Worm (Caenorhabditis elegans) whole organism, young adult: Measurements from ENCODE around the gene C45G9.9.
"Not testable (repeated sequence)": the region's sequence is repeated elsewhere in the genome, so short reads cannot be mapped to it uniquely, and the experiment has no call there.

Experiments used
- D2030.7 ChIP-seq: fragments of 200-800 bp; sonication (Bioruptor generic); IDR thresholded peaks from 2 replicates; pipeline ENCODE4 v1.3.6; 2022; ENCODE audit warnings: missing genetic modification reagents, missing genetic modification characterization, missing compliant biosample characterization
- F10E7.11 ChIP-seq: sonication (generic microtip); optimal IDR thresholded peaks from 2 replicates; lab custom pipeline; 2017; ENCODE audit warnings: mild to moderate bottlenecking, missing genetic modification characterization, moderate library complexity, missing compliant biosample characterization
- F33H1.4 ChIP-seq: fragments of 200-800 bp; sonication (Bioruptor generic); IDR thresholded peaks from 2 replicates; pipeline ENCODE4 v1.3.6; 2022; ENCODE audit warnings: missing genetic modification reagents, missing genetic modification characterization, missing compliant biosample characterization
- F49E8.2 ChIP-seq: sonication (generic microtip); optimal IDR thresholded peaks from 3 replicates; lab custom pipeline; 2017; ENCODE audit warnings: missing genetic modification characterization, mild to moderate bottlenecking, missing compliant biosample characterization, antibody characterized with exemption, moderate library complexity; ENCODE audit not compliant: insufficient read depth
- F52B5.7 ChIP-seq: sonication (generic microtip); optimal IDR thresholded peaks from 2 replicates; lab custom pipeline; 2016; ENCODE audit warnings: mild to moderate bottlenecking, missing genetic modification characterization, missing compliant biosample characterization
- F55B11.4 ChIP-seq: sonication (generic microtip); optimal IDR thresholded peaks from 2 replicates; lab custom pipeline; 2016; ENCODE audit warnings: missing compliant biosample characterization, missing genetic modification characterization, borderline replicate concordance; ENCODE audit not compliant: insufficient read depth
- K11D2.4 ChIP-seq: fragments of 200-800 bp; sonication (Bioruptor generic); IDR thresholded peaks from 2 replicates; pipeline ENCODE4 v1.3.6; 2022; ENCODE audit warnings: missing genetic modification reagents, missing genetic modification characterization, missing compliant biosample characterization
- Y56A3A.18 ChIP-seq: fragments of 200-800 bp; sonication (Bioruptor generic); IDR thresholded peaks from 2 replicates; pipeline ENCODE4 v1.3.6; 2022; ENCODE audit warnings: missing genetic modification reagents, missing genetic modification characterization, missing compliant biosample characterization
- Y79H2A.3 ChIP-seq: fragments of 200-800 bp; sonication (Bioruptor generic); conservative IDR thresholded peaks from 2 replicates; pipeline ENCODE4 v1.3.6; 2022; ENCODE audit warnings: missing genetic modification reagents, missing genetic modification characterization, missing compliant biosample characterization
- Y95B8A.8 ChIP-seq: fragments of 200-800 bp; sonication (Bioruptor generic); IDR thresholded peaks from 2 replicates; pipeline ENCODE4 v1.3.6; 2022; ENCODE audit warnings: missing genetic modification reagents, missing genetic modification characterization, missing compliant biosample characterization
- akir-1 ChIP-seq: fragments of 200-800 bp; sonication (Bioruptor generic); optimal IDR thresholded peaks from 2 replicates; lab custom pipeline; 2018; ENCODE audit warnings: mild to moderate bottlenecking, missing genetic modification characterization, moderate library complexity, missing compliant biosample characterization
- athp-1 ChIP-seq: sonication (generic microtip); optimal IDR thresholded peaks from 2 replicates; lab custom pipeline; 2017; ENCODE audit warnings: mild to moderate bottlenecking, missing genetic modification characterization, missing compliant biosample characterization
- attf-3 ChIP-seq: fragments of 200-800 bp; sonication (Bioruptor generic); conservative IDR thresholded peaks from 2 replicates; pipeline ENCODE4 v1.3.6; 2022; ENCODE audit warnings: missing genetic modification reagents, missing genetic modification characterization, missing compliant biosample characterization
- cebp-1 ChIP-seq, 2 experiments: fragments of 200-800 bp in 1 of 2; sonication (Bioruptor generic) in 1 of 2; sonication (generic microtip) in 1 of 2; IDR thresholded peaks in 1 of 2; optimal IDR thresholded peaks in 1 of 2; 2 replicates each; pipeline versions ENCODE4 v1.3.6 to Lab custom; 2017 to 2022; ENCODE audit warnings: missing compliant biosample characterization in 2 of 2, missing genetic modification characterization in 2 of 2, mild to moderate bottlenecking in 1 of 2, missing genetic modification reagents in 1 of 2, moderate library complexity in 1 of 2
- cebp-2 ChIP-seq: fragments of 200-800 bp; sonication (Bioruptor generic); IDR thresholded peaks from 2 replicates; pipeline ENCODE4 v1.3.6; 2022; ENCODE audit warnings: missing genetic modification characterization, missing compliant biosample characterization
- egl-18 ChIP-seq: fragments of 200-800 bp; sonication (Bioruptor generic); IDR thresholded peaks from 2 replicates; pipeline ENCODE4 v1.3.6; 2022; ENCODE audit warnings: missing genetic modification reagents, missing genetic modification characterization, missing compliant biosample characterization
- egl-44 ChIP-seq: fragments of 200-800 bp; sonication (Bioruptor generic); IDR thresholded peaks from 2 replicates; pipeline ENCODE4 v1.3.6; 2022; ENCODE audit warnings: missing genetic modification reagents, missing genetic modification characterization, missing compliant biosample characterization
- ekl-4 ChIP-seq: fragments of 200-800 bp; sonication (Bioruptor generic); IDR thresholded peaks from 2 replicates; pipeline ENCODE4 v1.3.6; 2022; ENCODE audit warnings: missing genetic modification reagents, missing genetic modification characterization, missing compliant biosample characterization
- ets-4 ChIP-seq: fragments of 200-800 bp; sonication (Bioruptor generic); optimal IDR thresholded peaks from 2 replicates; lab custom pipeline; 2018; ENCODE audit warnings: mild to moderate bottlenecking, missing genetic modification characterization, missing compliant biosample characterization
- hlh-12 ChIP-seq: sonication (generic microtip); optimal IDR thresholded peaks from 2 replicates; lab custom pipeline; 2016; ENCODE audit warnings: missing genetic modification characterization, missing compliant biosample characterization
- hmg-20 ChIP-seq: fragments of 200-800 bp; sonication (Bioruptor generic); IDR thresholded peaks from 2 replicates; pipeline ENCODE4 v1.3.6; 2022; ENCODE audit warnings: missing genetic modification reagents, missing genetic modification characterization, missing compliant biosample characterization
- hsf-1 ChIP-seq: fragments of 200-800 bp; sonication (Bioruptor generic); IDR thresholded peaks from 2 replicates; pipeline ENCODE4 v1.3.6; 2022; ENCODE audit warnings: missing genetic modification reagents, missing genetic modification characterization, missing compliant biosample characterization
- let-607 ChIP-seq, 2 experiments: fragments of 200-800 bp in 1 of 2; sonication (Bioruptor generic) in 1 of 2; sonication (generic microtip) in 1 of 2; optimal IDR thresholded peaks; 2 replicates each; lab custom pipeline; 2016 to 2018; ENCODE audit warnings: mild to moderate bottlenecking in 2 of 2, missing compliant biosample characterization in 2 of 2, missing genetic modification characterization in 2 of 2, moderate library complexity in 2 of 2, missing genotype in 1 of 2
- lin-26 ChIP-seq: fragments of 200-800 bp; sonication (Bioruptor generic); IDR thresholded peaks from 2 replicates; pipeline ENCODE4 v1.3.6; 2022; ENCODE audit warnings: missing genetic modification reagents, missing genetic modification characterization, missing compliant biosample characterization
- lin-35 ChIP-seq, 3 experiments: fragments of 150-350 bp in 2 of 3; sonication (generic microtip) in 1 of 3; optimal IDR thresholded peaks; 2 replicates each; lab custom pipeline; 2014 to 2018; ENCODE audit warnings: missing biosample characterization in 3 of 3, missing genetic modification characterization in 3 of 3, missing genetic modification reagents in 3 of 3
- lir-1 ChIP-seq: fragments of 200-800 bp; sonication (Bioruptor generic); conservative IDR thresholded peaks from 2 replicates; pipeline ENCODE4 v1.3.6; 2022; ENCODE audit warnings: missing genetic modification reagents, missing genetic modification characterization, missing compliant biosample characterization
- lsl-1 ChIP-seq: fragments of 200-800 bp; sonication (Bioruptor generic); optimal IDR thresholded peaks from 2 replicates; lab custom pipeline; 2018; ENCODE audit warnings: mild to moderate bottlenecking, missing genetic modification characterization, moderate library complexity, missing compliant biosample characterization
- lsy-27 ChIP-seq: sonication (generic microtip); optimal IDR thresholded peaks from 2 replicates; lab custom pipeline; 2017; ENCODE audit warnings: missing genetic modification characterization, mild to moderate bottlenecking, missing compliant biosample characterization, antibody characterized with exemption, missing genotype, borderline replicate concordance; ENCODE audit not compliant: insufficient read depth
- madf-10 ChIP-seq: sonication (generic microtip); optimal IDR thresholded peaks from 2 replicates; lab custom pipeline; 2016; ENCODE audit warnings: mild to moderate bottlenecking, missing genetic modification characterization, missing compliant biosample characterization
- madf-3 ChIP-seq: fragments of 200-800 bp; sonication (Bioruptor generic); IDR thresholded peaks from 2 replicates; pipeline ENCODE4 v1.3.6; 2022; ENCODE audit warnings: missing genetic modification reagents, missing genetic modification characterization, missing compliant biosample characterization
- mes-4 ChIP-seq: sonication (generic microtip); optimal IDR thresholded peaks from 2 replicates; lab custom pipeline; 2016; ENCODE audit warnings: missing genotype, missing genetic modification characterization, missing compliant biosample characterization
- mxl-1 ChIP-seq: sonication (generic microtip); optimal IDR thresholded peaks from 2 replicates; lab custom pipeline; 2016; ENCODE audit warnings: missing genetic modification characterization, missing compliant biosample characterization
- nfyb-1 ChIP-seq: fragments of 200-800 bp; sonication (Bioruptor generic); IDR thresholded peaks from 2 replicates; pipeline ENCODE4 v1.3.6; 2022; ENCODE audit warnings: missing genetic modification reagents, missing genetic modification characterization, missing compliant biosample characterization
- nhr-120 ChIP-seq: fragments of 200-800 bp; sonication (Bioruptor generic); IDR thresholded peaks from 2 replicates; pipeline ENCODE4 v1.3.6; 2022; ENCODE audit warnings: missing genetic modification characterization, missing compliant biosample characterization
- nhr-80 ChIP-seq: sonication (generic microtip); optimal IDR thresholded peaks from 2 replicates; lab custom pipeline; 2016; ENCODE audit warnings: missing genetic modification characterization, missing compliant biosample characterization
- rec-8 ChIP-seq, 2 experiments: sonication (generic microtip); optimal IDR thresholded peaks; 2 replicates each; lab custom pipeline; 2016; ENCODE audit warnings: mild to moderate bottlenecking in 2 of 2, missing genetic modification characterization in 2 of 2, missing genetic modification reagents in 2 of 2, missing genotype in 2 of 2, missing biosample characterization in 1 of 2, missing compliant biosample characterization in 1 of 2, moderate library complexity in 1 of 2
- rpc-1 ChIP-seq, 2 experiments: fragments of 150-350 bp in 1 of 2; sonication (generic microtip) in 1 of 2; optimal IDR thresholded peaks; 2 replicates each; lab custom pipeline; 2014 to 2018; ENCODE audit warnings: missing biosample characterization in 1 of 2, missing genetic modification characterization in 1 of 2, missing genetic modification reagents in 1 of 2, missing genotype in 1 of 2
- sdz-38 ChIP-seq: sonication (generic microtip); optimal IDR thresholded peaks from 2 replicates; lab custom pipeline; 2016; ENCODE audit warnings: missing genotype, missing genetic modification characterization, missing compliant biosample characterization
- xnd-1 ChIP-seq: sonication (generic microtip); optimal IDR thresholded peaks from 2 replicates; lab custom pipeline; 2016; ENCODE audit warnings: missing genotype, missing genetic modification reagents, missing genetic modification characterization, missing compliant biosample characterization
- ztf-25 ChIP-seq: fragments of 200-800 bp; sonication (Bioruptor generic); IDR thresholded peaks from 2 replicates; pipeline ENCODE4 v1.3.6; 2022; ENCODE audit warnings: missing genetic modification reagents, missing genetic modification characterization, missing compliant biosample characterization
- ztf-28 ChIP-seq: fragments of 200-800 bp; sonication (Bioruptor generic); IDR thresholded peaks from 2 replicates; pipeline ENCODE4 v1.3.6; 2022; ENCODE audit warnings: missing genetic modification reagents, missing genetic modification characterization, missing compliant biosample characterization

C45G9.9 gene

ce11 chrIII:5042112-5042511, 13.5 kb downstream of the C45G9.9 start, which contains the start of gene nlp-43:
TSS of gene nlp-43 (plus strand) at chrIII:5042412.
- no peak for TF ChIP-seq lsl-1 (GFP tag; lab: Kevin White, UChicago)
- no peak for TF ChIP-seq nfyb-1
- no peak for TF ChIP-seq lin-35 (GFP tag; optimal IDR thresholded peaks at IDR 0.05; lab: Kevin White, UChicago)
- TF ChIP-seq sdz-38 (tag; lab: Kevin White, UChicago): no peak
- TF ChIP-seq F55B11.4: no peak
- TF ChIP-seq madf-3 (GFP tag; lab: Robert Waterston, UW): no peak
- TF ChIP-seq lsy-27 (tag; lab: Kevin White, UChicago): no peak
- TF ChIP-seq lir-1: no peak
- TF ChIP-seq mes-4 (tag; lab: Kevin White, UChicago): no peak
- TF ChIP-seq egl-44 (GFP tag; lab: Robert Waterston, UW): no peak

ce11 chrIII:5036158-5036557, 19.5 kb downstream of the C45G9.9 start, which contains the start of gene C45G9.6:
TSS of gene C45G9.6 (plus strand) at chrIII:5036458.
- TF ChIP-seq xnd-1 (tag; lab: Kevin White, UChicago): no peak
- no peak for TF ChIP-seq attf-3 (GFP tag; lab: Robert Waterston, UW)
- no peak for TF ChIP-seq athp-1 (tag; lab: Kevin White, UChicago)
- TF ChIP-seq mxl-1 (tag; lab: Kevin White, UChicago): no peak
- no peak for TF ChIP-seq madf-10 (tag; lab: Kevin White, UChicago)
- no peak for TF ChIP-seq cebp-1 (GFP tag; IDR thresholded peaks at IDR 0.05; lab: Robert Waterston, UW)
- no peak for TF ChIP-seq cebp-1 (tag; optimal IDR thresholded peaks at IDR 0.05; lab: Kevin White, UChicago)

ce11 chrIII:5031375-5031836, 24.2 kb downstream of the C45G9.9 start:
- peak; percentile 9 for TF ChIP-seq F49E8.2
- peak in 1 of 2 experiments; percentile 59 for TF ChIP-seq let-607 (tag; optimal IDR thresholded peaks at IDR 0.05; lab: Kevin White, UChicago)
- peak; percentile 90 for TF ChIP-seq D2030.7 (GFP tag; lab: Robert Waterston, UW)
- 0 out of 2 replicates have a peak, but pooled peaks have one; percentile 22 for TF ChIP-seq Y79H2A.3
- peak; percentile 55 for TF ChIP-seq lsl-1 (GFP tag; lab: Kevin White, UChicago)
- TF ChIP-seq F10E7.11 (tag; lab: Kevin White, UChicago): peak; percentile 67
- TF ChIP-seq cebp-2 (GFP tag; lab: Robert Waterston, UW): peak; percentile 34; the same call in 1 of the 2 replicates
- peak; percentile 84; the same call in 1 of the 2 replicates for TF ChIP-seq Y56A3A.18
- peak; percentile 71 for TF ChIP-seq madf-10 (tag; lab: Kevin White, UChicago)
- TF ChIP-seq mes-4 (tag; lab: Kevin White, UChicago): peak; percentile 54
- 0 out of 2 replicates have a peak, but pooled peaks have one; percentile 58 for TF ChIP-seq egl-18 (GFP tag; lab: Robert Waterston, UW)
- TF ChIP-seq nhr-80 (tag; lab: Kevin White, UChicago): peak; percentile 89
- TF ChIP-seq nhr-120 (GFP tag; lab: Robert Waterston, UW): 0 out of 2 replicates have a peak, but pooled peaks have one; percentile 19
- TF ChIP-seq hlh-12: peak; percentile 8
- peak; percentile 5 to 22 for TF ChIP-seq rec-8 (tag; optimal IDR thresholded peaks at IDR 0.05; lab: Kevin White, UChicago)
- TF ChIP-seq ztf-25 (GFP tag; lab: Robert Waterston, UW): 0 out of 2 replicates have a peak, but pooled peaks have one; percentile 17
- peak; percentile 55 for TF ChIP-seq ets-4 (GFP tag; lab: Kevin White, UChicago)
- 0 out of 2 replicates have a peak, but pooled peaks have one; percentile 61 for TF ChIP-seq ztf-28 (GFP tag; lab: Robert Waterston, UW)
- 0 out of 2 replicates have a peak, but pooled peaks have one; percentile 73 for TF ChIP-seq Y95B8A.8
- 0 out of 2 replicates have a peak, but pooled peaks have one; percentile 45 for TF ChIP-seq cebp-1 (GFP tag; IDR thresholded peaks at IDR 0.05; lab: Robert Waterston, UW)
- TF ChIP-seq cebp-1 (tag; optimal IDR thresholded peaks at IDR 0.05; lab: Kevin White, UChicago): not testable (repeated sequence)
- TF ChIP-seq K11D2.4 (GFP tag; lab: Robert Waterston, UW): peak; percentile 87
- peak; percentile 87 for TF ChIP-seq ekl-4 (GFP tag; lab: Robert Waterston, UW)
- peak; percentile 71 for TF ChIP-seq rpc-1 (optimal IDR thresholded peaks at IDR 0.05; lab: Kevin White, UChicago)
- peak; percentile 63 for TF ChIP-seq rpc-1 (tag; optimal IDR thresholded peaks at IDR 0.05; lab: Kevin White, UChicago)
- 0 out of 2 replicates have a peak, but pooled peaks have one; percentile 55 for TF ChIP-seq hsf-1 (GFP tag; lab: Robert Waterston, UW)
- TF ChIP-seq F33H1.4 (GFP tag; lab: Robert Waterston, UW): peak; percentile 71
- TF ChIP-seq F52B5.7 (tag; lab: Kevin White, UChicago): peak; percentile 83
- peak; percentile 39 for TF ChIP-seq akir-1 (GFP tag; lab: Kevin White, UChicago)
- peak; percentile 91 for TF ChIP-seq lin-26 (GFP tag; lab: Robert Waterston, UW)
- TF ChIP-seq hmg-20 (GFP tag; lab: Robert Waterston, UW): peak; percentile 77; the same call in 1 of the 2 replicates
